Worm (Caenorhabditis elegans): ENCODE measurements around the gene Y41C4A.21.

DNA sequence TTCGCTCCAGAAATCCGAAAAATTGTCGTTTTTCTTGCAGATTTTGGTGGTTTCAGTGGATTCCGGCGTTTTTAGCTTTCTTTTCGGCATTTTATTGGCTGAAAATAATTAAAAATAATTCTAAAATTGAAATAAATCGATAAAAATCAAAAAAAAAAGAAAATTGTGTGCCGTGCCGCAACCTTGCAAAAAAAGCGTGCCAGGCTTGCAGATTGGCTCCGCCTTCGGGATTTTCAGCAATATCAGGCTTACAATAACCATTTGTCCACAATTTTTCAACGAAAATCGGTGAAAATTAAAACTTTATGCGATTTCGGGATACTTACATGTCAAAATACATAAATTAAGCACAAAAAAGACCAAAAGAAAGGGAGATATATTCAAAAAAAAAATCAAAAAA is 13.6 kb upstream of the Y41C4A.21 start, which contains the start of gene Y41C4A.9:
- TF ChIP-seq fkh-10 (GFP tag; optimal IDR thresholded peaks at IDR 0.05), result no peak
- TF ChIP-seq Y116A8C.19 (tag; optimal IDR thresholded peaks at IDR 0.05; ENCODE audit: borderline replicate concordance), result no peak
- no peak for TF ChIP-seq unc-62 (GFP tag; optimal IDR thresholded peaks at IDR 0.05)
- no peak for TF ChIP-seq nhr-11 (tag; optimal IDR thresholded peaks at IDR 0.05)
- TF ChIP-seq mep-1 (tag; optimal IDR thresholded peaks at IDR 0.05), result no peak
- TF ChIP-seq grh-1 (GFP tag; IDR thresholded peaks at IDR 0.05), result no peak
- TF ChIP-seq nhr-28 (tag; optimal IDR thresholded peaks at IDR 0.05), result no peak
- no peak for TF ChIP-seq unc-86 (tag; optimal IDR thresholded peaks at IDR 0.05)
- TF ChIP-seq lsy-2 (tag; optimal IDR thresholded peaks at IDR 0.05), result no peak
- TF ChIP-seq isw-1 (GFP tag; IDR thresholded peaks at IDR 0.05), result no peak
- TF ChIP-seq ceh-82 (tag; optimal IDR thresholded peaks at IDR 0.05), result no peak
- TF ChIP-seq ceh-88 (GFP tag; IDR thresholded peaks at IDR 0.05), result no peak
- TF ChIP-seq nhr-77 (tag; optimal IDR thresholded peaks at IDR 0.05), result no peak

All from whole organism, L1 larva.